Fruit fly (Drosophila melanogaster) whole organism, embryonic: ENCODE measurements around the gene CG18508.

Experiments
- Abd-B ChIP-seq: fragments of 200-800 bp; sonication (Bioruptor generic); optimal IDR thresholded peaks from 2 replicates; lab custom pipeline; 2018; ENCODE audit warnings: missing biosample characterization, mild to moderate bottlenecking, missing genetic modification characterization, moderate library complexity
- Atf3 ChIP-seq: fragments of 200-800 bp; sonication (Bioruptor generic); optimal IDR thresholded peaks from 3 replicates; lab custom pipeline; 2016; ENCODE audit warnings: missing biosample characterization, missing genetic modification characterization
- CG12659 ChIP-seq: fragments of 200-800 bp; sonication (Bioruptor generic); optimal IDR thresholded peaks from 3 replicates; lab custom pipeline; 2017; ENCODE audit warnings: mild to moderate bottlenecking, missing biosample characterization, missing genetic modification reagents, missing genetic modification characterization
- CG13424 ChIP-seq: fragments of 200-800 bp; sonication (Bioruptor generic); optimal IDR thresholded peaks from 2 replicates; lab custom pipeline; 2019; ENCODE audit warnings: missing biosample characterization, mild to moderate bottlenecking, missing genetic modification characterization, moderate library complexity
- CG1602 ChIP-seq: fragments of 200-800 bp; sonication (Bioruptor generic); optimal IDR thresholded peaks from 3 replicates; lab custom pipeline; 2016; ENCODE audit warnings: missing biosample characterization, missing genetic modification characterization
- CG17385 ChIP-seq: fragments of 200-800 bp; sonication (Bioruptor generic); optimal IDR thresholded peaks from 3 replicates; lab custom pipeline; 2018; ENCODE audit warnings: missing biosample characterization, mild to moderate bottlenecking, missing genetic modification characterization
- CG18262 ChIP-seq: fragments of 200-800 bp; optimal IDR thresholded peaks from 3 replicates; lab custom pipeline; 2019; ENCODE audit warnings: missing biosample characterization, mild to moderate bottlenecking, missing genetic modification characterization, moderate library complexity
- CG18599 ChIP-seq: fragments of 200-800 bp; sonication (Bioruptor generic); optimal IDR thresholded peaks from 3 replicates; lab custom pipeline; 2017; ENCODE audit warnings: missing biosample characterization, missing genetic modification characterization, mild to moderate bottlenecking, moderate library complexity, missing genetic modification reagents
- CG30403 ChIP-seq: fragments of 200-800 bp; sonication (Bioruptor generic); optimal IDR thresholded peaks from 3 replicates; lab custom pipeline; 2016; ENCODE audit warnings: missing biosample characterization, missing genetic modification characterization
- CG9817 ChIP-seq: fragments of 200-800 bp; sonication (Bioruptor generic); optimal IDR thresholded peaks from 2 replicates; lab custom pipeline; 2018; ENCODE audit warnings: missing biosample characterization, mild to moderate bottlenecking, missing genetic modification characterization, moderate library complexity
- CG9876 ChIP-seq: fragments of 200-800 bp; sonication (Bioruptor generic); optimal IDR thresholded peaks from 2 replicates; lab custom pipeline; 2016; ENCODE audit warnings: missing biosample characterization, missing genetic modification characterization
- Dbx ChIP-seq: fragments of 200-800 bp; sonication (Bioruptor generic); IDR thresholded peaks from 3 replicates; pipeline ENCODE4 v1.3.6; 2022; ENCODE audit warnings: missing biosample characterization, missing genetic modification characterization
- GATAe ChIP-seq: fragments of 200-800 bp; sonication (Bioruptor generic); conservative IDR thresholded peaks from 2 replicates; pipeline ENCODE4 v1.3.6; 2022; ENCODE audit warnings: missing biosample characterization, missing genetic modification characterization
- HHEX ChIP-seq: fragments of 200-800 bp; sonication (Bioruptor generic); optimal IDR thresholded peaks from 3 replicates; lab custom pipeline; 2017; ENCODE audit warnings: missing biosample characterization, mild to moderate bottlenecking, missing genetic modification characterization, missing genetic modification reagents
- HLHmδ ChIP-seq: fragments of 200-800 bp; sonication (Bioruptor generic); optimal IDR thresholded peaks from 2 replicates; lab custom pipeline; 2018; ENCODE audit warnings: missing biosample characterization, mild to moderate bottlenecking, missing genetic modification characterization, moderate library complexity
- Hr39 ChIP-seq: fragments of >200 bp; optimal IDR thresholded peaks from 2 replicates; lab custom pipeline; 2017
- Lim3 ChIP-seq: fragments of 200-800 bp; sonication (Bioruptor generic); IDR thresholded peaks from 2 replicates; pipeline ENCODE4 v1.3.6; 2022; ENCODE audit warnings: missing biosample characterization, missing genetic modification characterization
- Meics ChIP-seq: fragments of 200-800 bp; sonication (Bioruptor generic); optimal IDR thresholded peaks from 2 replicates; lab custom pipeline; 2017; ENCODE audit warnings: missing biosample characterization, mild to moderate bottlenecking, missing genetic modification characterization
- Mes4 ChIP-seq: fragments of 200-800 bp; sonication (Bioruptor generic); optimal IDR thresholded peaks from 2 replicates; lab custom pipeline; 2016; ENCODE audit warnings: missing biosample characterization, missing genetic modification characterization
- NfI ChIP-seq: fragments of 200-800 bp; sonication (Bioruptor generic); optimal IDR thresholded peaks from 3 replicates; lab custom pipeline; 2018; ENCODE audit warnings: missing biosample characterization, mild to moderate bottlenecking, missing genetic modification characterization, moderate library complexity
- Oli ChIP-seq: fragments of 200-800 bp; sonication (Bioruptor generic); optimal IDR thresholded peaks from 2 replicates; lab custom pipeline; 2018; ENCODE audit warnings: missing biosample characterization, mild to moderate bottlenecking, missing genetic modification characterization, moderate library complexity
- Pdp1 ChIP-seq, 2 experiments: fragments of 200-800 bp; sonication (Bioruptor generic); optimal IDR thresholded peaks; 3 replicates each; lab custom pipeline; 2016; ENCODE audit warnings: missing biosample characterization in 2 of 2, missing genetic modification characterization in 2 of 2, mild to moderate bottlenecking in 1 of 2, moderate library complexity in 1 of 2
- Trl ChIP-seq, 3 experiments: fragments of >200 bp in 2 of 3; fragments of 200-800 bp in 1 of 3; sonication (Bioruptor generic) in 1 of 3; optimal IDR thresholded peaks; 2 replicates in 1 of 3; 3 replicates in 2 of 3; lab custom pipeline; 2016 to 2017; ENCODE audit warnings: missing biosample characterization in 1 of 3, missing genetic modification characterization in 1 of 3
- ab ChIP-seq: fragments of 200-800 bp; sonication (Bioruptor generic); optimal IDR thresholded peaks from 2 replicates; lab custom pipeline; 2016; ENCODE audit warnings: missing biosample characterization, missing genetic modification characterization
- aop ChIP-seq: fragments of 200-800 bp; sonication (Bioruptor generic); IDR thresholded peaks from 2 replicates; pipeline ENCODE4 v1.3.6; 2022; ENCODE audit warnings: missing biosample characterization, missing genetic modification characterization
- bbx ChIP-seq: fragments of 200-800 bp; sonication (Bioruptor generic); IDR thresholded peaks from 2 replicates; pipeline ENCODE4 v1.3.6; 2022; ENCODE audit warnings: missing biosample characterization, missing genetic modification characterization; ENCODE audit not compliant: partially characterized antibody
- bcd ChIP-seq: fragments of 200-800 bp; sonication (Bioruptor generic); optimal IDR thresholded peaks from 2 replicates; lab custom pipeline; 2017; ENCODE audit warnings: missing biosample characterization, mild to moderate bottlenecking, missing genetic modification characterization
- crol ChIP-seq: fragments of 200-800 bp; sonication (Bioruptor generic); IDR thresholded peaks from 2 replicates; pipeline ENCODE4 v1.3.6; 2022; ENCODE audit warnings: missing biosample characterization, missing genetic modification characterization
- disco-r ChIP-seq: fragments of 200-800 bp; sonication (Bioruptor generic); optimal IDR thresholded peaks from 2 replicates; lab custom pipeline; 2016; ENCODE audit warnings: missing biosample characterization, missing genetic modification characterization
- eyg ChIP-seq: fragments of 200-800 bp; sonication (Bioruptor generic); optimal IDR thresholded peaks from 3 replicates; lab custom pipeline; 2016; ENCODE audit warnings: missing biosample characterization, missing genetic modification characterization
- fd96Cb ChIP-seq: fragments of 200-800 bp; sonication (Bioruptor generic); optimal IDR thresholded peaks from 2 replicates; lab custom pipeline; 2018; ENCODE audit warnings: missing biosample characterization, mild to moderate bottlenecking, missing genetic modification characterization, moderate library complexity
- gem ChIP-seq: fragments of 200-800 bp; sonication (Bioruptor generic); optimal IDR thresholded peaks from 2 replicates; lab custom pipeline; 2019; ENCODE audit warnings: missing biosample characterization, mild to moderate bottlenecking, missing genetic modification characterization, moderate library complexity
- grn ChIP-seq: fragments of 200-800 bp; sonication (Bioruptor generic); optimal IDR thresholded peaks from 3 replicates; lab custom pipeline; 2017; ENCODE audit warnings: missing biosample characterization, missing genetic modification characterization
- luna ChIP-seq: fragments of 200-800 bp; sonication (Bioruptor generic); optimal IDR thresholded peaks from 2 replicates; lab custom pipeline; 2016; ENCODE audit warnings: missing biosample characterization, missing genetic modification characterization
- nom ChIP-seq: fragments of 200-800 bp; sonication (Bioruptor generic); optimal IDR thresholded peaks from 2 replicates; lab custom pipeline; 2017; ENCODE audit warnings: missing biosample characterization, missing genetic modification characterization, mild to moderate bottlenecking, moderate library complexity, missing genetic modification reagents
- pan ChIP-seq, 4 experiments: fragments of >200 bp in 3 of 4; fragments of 200-800 bp in 1 of 4; sonication (Bioruptor generic) in 1 of 4; optimal IDR thresholded peaks in 3 of 4; IDR thresholded peaks in 1 of 4; 2 replicates each; pipeline versions ENCODE4 v1.3.6 to Lab custom; 2017 to 2022; ENCODE audit warnings: missing biosample characterization in 2 of 4, missing genetic modification characterization in 2 of 4, mixed read lengths in 1 of 4
- pros ChIP-seq: fragments of 200-800 bp; sonication (Bioruptor generic); optimal IDR thresholded peaks from 3 replicates; lab custom pipeline; 2019; ENCODE audit warnings: missing biosample characterization, mild to moderate bottlenecking, missing genetic modification characterization, moderate library complexity
- sens ChIP-seq: fragments of 200-800 bp; sonication (Bioruptor generic); peaks from one replicate; lab custom pipeline; 2016; ENCODE audit warnings: missing biosample characterization, missing genetic modification characterization
- so ChIP-seq: fragments of 200-800 bp; sonication (Bioruptor generic); IDR thresholded peaks from 3 replicates; pipeline ENCODE4 v1.3.6; 2022; ENCODE audit warnings: missing biosample characterization, missing genetic modification characterization
- sqz ChIP-seq: fragments of 200-800 bp; sonication (Bioruptor generic); optimal IDR thresholded peaks from 3 replicates; lab custom pipeline; 2018; ENCODE audit warnings: missing biosample characterization, mild to moderate bottlenecking, missing genetic modification characterization
- tgo ChIP-seq: fragments of 200-800 bp; sonication (Bioruptor generic); IDR thresholded peaks from 3 replicates; pipeline ENCODE4 v1.3.6; 2022; ENCODE audit warnings: missing biosample characterization, missing genetic modification characterization
- twi ChIP-seq: fragments of 200-800 bp; optimal IDR thresholded peaks from 2 replicates; lab custom pipeline; 2019; ENCODE audit warnings: missing biosample characterization, mild to moderate bottlenecking, missing genetic modification characterization, moderate library complexity
- tx ChIP-seq: fragments of 200-800 bp; sonication (Bioruptor generic); optimal IDR thresholded peaks from 2 replicates; lab custom pipeline; 2016; ENCODE audit warnings: missing biosample characterization, missing genetic modification characterization
- unpg ChIP-seq: fragments of 200-800 bp; sonication (Bioruptor generic); optimal IDR thresholded peaks from 3 replicates; lab custom pipeline; 2018; ENCODE audit warnings: missing biosample characterization, mild to moderate bottlenecking, missing genetic modification characterization, moderate library complexity
- zen ChIP-seq: fragments of 200-800 bp; sonication (Bioruptor generic); optimal IDR thresholded peaks from 3 replicates; lab custom pipeline; 2018; ENCODE audit warnings: missing biosample characterization, mild to moderate bottlenecking, missing genetic modification characterization, moderate library complexity

CG18508 gene

dm6 chrX:3161542-3162377 is 11.2 kb downstream of the CG18508 start (continued):
- TF ChIP-seq tx (GFP tag; lab: Kevin White, UChicago) (no peak), crol (no peak), disco-r (no peak), pros (GFP tag; lab: Kevin White, UChicago) (peak; percentile 47), sens (GFP tag; lab: Kevin White, UChicago) (peak; percentile 36), Trl (optimal IDR thresholded peaks at IDR 0.05; lab: Kevin White, UChicago) (peak; percentile 49 to 74), Trl (GFP tag; optimal IDR thresholded peaks at IDR 0.05; lab: Kevin White, UChicago) (no peak), CG9876 (GFP tag; lab: Kevin White, UChicago) (no peak), twi (tag; lab: Kevin White, UChicago) (peak; percentile 83), Mes4 (no peak), GATAe (GFP tag; lab: Robert Waterston, UW) (no peak), Atf3 (no peak), luna (GFP tag; lab: Kevin White, UChicago) (no peak), bbx (GFP tag; lab: Robert Waterston, UW) (no peak), CG12659 (GFP tag; lab: Kevin White, UChicago) (no peak), gem (tag; lab: Kevin White, UChicago) (no peak), eyg (GFP tag; lab: Kevin White, UChicago) (no peak), CG18262 (tag; lab: Kevin White, UChicago) (no peak), Lim3 (no peak), Meics (no peak)

- TF ChIP-seq CG9817 (tag; lab: Kevin White, UChicago), result no peak
- TF ChIP-seq CG1602 (GFP tag; lab: Kevin White, UChicago), result no peak
- TF ChIP-seq Dbx (GFP tag; lab: Robert Waterston, UW), result no peak
- peak; percentile 73 for TF ChIP-seq nom (GFP tag; lab: Kevin White, UChicago)
- TF ChIP-seq so (GFP tag; lab: Robert Waterston, UW), result no peak
- TF ChIP-seq sqz (GFP tag; lab: Kevin White, UChicago), result peak; percentile 62
- TF ChIP-seq bcd (GFP tag; lab: Kevin White, UChicago), result no peak
- no peak for TF ChIP-seq aop (GFP tag; lab: Robert Waterston, UW)
- no peak for TF ChIP-seq CG30403 (GFP tag; lab: Kevin White, UChicago)
- peak; percentile 18 for TF ChIP-seq grn (GFP tag; lab: Kevin White, UChicago)
- no peak for TF ChIP-seq HLHmδ (GFP tag; lab: Kevin White, UChicago)
- no peak for TF ChIP-seq Trl (optimal IDR thresholded peaks at IDR 0.05; lab: Kevin White, UChicago)
- TF ChIP-seq Trl (GFP tag; optimal IDR thresholded peaks at IDR 0.05; lab: Kevin White, UChicago), result no peak
- no peak for TF ChIP-seq fd96Cb (tag; lab: Kevin White, UChicago)
- no peak for TF ChIP-seq ab (GFP tag; lab: Kevin White, UChicago)
Observed at dm6 chrX:3158620-3159019, 14.3 kb downstream of the CG18508 start.

- TF ChIP-seq CG9817 (tag; lab: Kevin White, UChicago), result peak; percentile 29
- peak; percentile 23 for TF ChIP-seq HHEX (GFP tag; lab: Kevin White, UChicago)
- peak; percentile 27 for TF ChIP-seq NfI (GFP tag; lab: Kevin White, UChicago)
- TF ChIP-seq Hr39 (lab: Kevin White, UChicago), result no peak
- TF ChIP-seq Oli, result peak; percentile 8
- peak; percentile 9 for TF ChIP-seq CG17385 (GFP tag; lab: Kevin White, UChicago)
- TF ChIP-seq zen (tag; lab: Kevin White, UChicago), result no peak
- TF ChIP-seq pan (optimal IDR thresholded peaks at IDR 0.05; lab: Kevin White, UChicago), result no peak
- peak in 1 of 2 experiments; percentile 35 for TF ChIP-seq pan (GFP tag; optimal IDR thresholded peaks at IDR 0.05 in 1 of 2, IDR thresholded peaks at IDR 0.05 in 1 of 2)
- peak; percentile 16 for TF ChIP-seq Abd-B (GFP tag; lab: Kevin White, UChicago)
- no peak for TF ChIP-seq CG18599 (GFP tag; lab: Kevin White, UChicago)
- TF ChIP-seq tgo (GFP tag; lab: Robert Waterston, UW), result peak; percentile 37; the same call in 2 of the 3 replicates
- peak; percentile 43 for TF ChIP-seq unpg (GFP tag; lab: Kevin White, UChicago)
- peak; percentile 9 for TF ChIP-seq CG13424
- TF ChIP-seq Pdp1 (GFP tag; optimal IDR thresholded peaks at IDR 0.05; lab: Kevin White, UChicago), result peak; percentile 10 to 12
Observed at dm6 chrX:3157048-3157703, 15.8 kb downstream of the CG18508 start.
